Fruit fly (Drosophila melanogaster): ENCODE results near the gene Cralbp.

DNA sequence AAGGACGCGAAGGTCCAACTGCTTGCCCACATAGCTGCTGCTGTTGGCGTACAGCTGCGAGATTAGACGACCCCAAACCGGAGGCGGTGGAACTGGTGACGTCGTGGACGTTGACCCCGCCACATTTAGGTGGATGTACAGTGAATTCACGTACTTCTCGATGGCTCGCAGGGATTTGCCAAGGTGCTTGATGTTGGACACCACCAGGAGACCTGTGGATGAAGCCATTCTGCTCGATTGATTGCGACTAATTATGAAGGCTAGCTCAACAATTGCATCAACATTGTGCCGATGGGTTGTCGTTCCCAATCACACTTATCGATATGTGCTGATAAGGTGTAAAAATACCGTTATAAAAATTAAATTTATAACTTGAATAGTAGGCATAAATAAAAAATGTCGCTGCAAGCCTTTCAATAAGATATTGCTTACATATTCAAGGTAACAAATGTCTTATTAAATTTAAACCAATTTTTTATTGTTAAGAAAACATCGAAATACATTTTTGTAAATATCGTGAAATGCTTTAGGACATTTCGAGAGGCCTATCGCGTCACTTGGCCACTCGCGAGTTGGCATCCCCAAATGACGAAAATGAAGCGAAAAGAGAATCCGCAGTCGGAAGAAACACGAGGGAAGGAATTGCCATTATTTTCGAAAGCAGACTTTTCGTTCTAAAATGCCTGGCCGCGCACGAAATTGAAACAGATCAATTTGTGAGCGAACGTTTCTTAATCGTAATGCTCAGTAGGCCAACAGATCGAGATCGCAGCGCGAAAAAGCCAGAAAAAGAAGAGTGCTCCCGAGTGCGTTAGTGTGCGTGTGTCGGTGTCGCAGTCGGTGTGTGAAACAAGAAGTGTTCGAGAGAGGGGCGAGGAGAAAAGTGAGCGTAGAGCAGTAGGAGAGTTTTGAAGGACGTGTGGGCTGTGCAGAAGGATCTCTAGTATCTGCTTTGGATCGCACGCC is 17.7 kb downstream of the Cralbp start, which contains the start of the genes Ppat-Dpck and scny:
- TF ChIP-seq psq (optimal IDR thresholded peaks at IDR 0.05) (no peak), usp (GFP tag; optimal IDR thresholded peaks at IDR 0.05) (no peak), EcR (GFP tag; optimal IDR thresholded peaks at IDR 0.05) (no peak), Dll (optimal IDR thresholded peaks at IDR 0.05) (no peak)
